Worm (Caenorhabditis elegans) whole organism, L1 larva: ENCODE data around the gene dhs-28.

Experiments used
- ceh-8 ChIP-seq: fragments of 200-800 bp; sonication (Bioruptor generic); optimal IDR thresholded peaks from 2 replicates; lab custom pipeline; 2018; ENCODE audit warnings: mild to moderate bottlenecking, missing genetic modification characterization, moderate library complexity, missing compliant biosample characterization
- fos-1 ChIP-seq: fragments of 150-350 bp; optimal IDR thresholded peaks from 2 replicates; lab custom pipeline; 2014; ENCODE audit warnings: missing biosample characterization, missing genetic modification characterization
- jun-1 ChIP-seq: fragments of 150-350 bp; optimal IDR thresholded peaks from 2 replicates; lab custom pipeline; 2014; ENCODE audit warnings: missing biosample characterization, missing genetic modification reagents, missing genetic modification characterization
- lin-15B ChIP-seq: fragments of 150-350 bp; sonication (generic microtip); optimal IDR thresholded peaks from 3 replicates; lab custom pipeline; 2014; ENCODE audit warnings: missing biosample characterization, missing genetic modification characterization
- lsy-2 ChIP-seq, 2 experiments: fragments of 150-350 bp; optimal IDR thresholded peaks; 2 replicates each; lab custom pipeline; 2014; ENCODE audit warnings: missing biosample characterization in 2 of 2, missing genetic modification characterization in 2 of 2
- mef-2 ChIP-seq: fragments of 150-350 bp; optimal IDR thresholded peaks from 2 replicates; lab custom pipeline; 2014; ENCODE audit warnings: missing biosample characterization, missing genetic modification characterization
- nhr-84 ChIP-seq: sonication (generic microtip); optimal IDR thresholded peaks from 2 replicates; lab custom pipeline; 2017; ENCODE audit warnings: missing biosample characterization, missing genetic modification characterization
- skn-1 ChIP-seq: fragments of 150-350 bp; optimal IDR thresholded peaks from 2 replicates; lab custom pipeline; 2014; ENCODE audit warnings: missing biosample characterization, missing genetic modification characterization
- sox-4 ChIP-seq: sonication (generic microtip); optimal IDR thresholded peaks from 2 replicates; lab custom pipeline; 2016; ENCODE audit warnings: missing genetic modification characterization, missing compliant biosample characterization
- unc-30 ChIP-seq: sonication (generic microtip); optimal IDR thresholded peaks from 2 replicates; lab custom pipeline; 2017; ENCODE audit warnings: missing biosample characterization, missing genetic modification characterization

ce11 chrX:6840670-6841308 is 22.6 kb downstream of the dhs-28 start, which contains the start of the genes glr-6 and asg-2:
- TF ChIP-seq nhr-84 (no peak), skn-1 (peak; percentile 60), lin-15B (peak; percentile 86), lsy-2 (tag; optimal IDR thresholded peaks at IDR 0.05; lab: Kevin White, UChicago) (peak; percentile 79 to 92), ceh-8 (no peak), sox-4 (tag; lab: Kevin White, UChicago) (peak; percentile 21), unc-30 (tag; lab: Kevin White, UChicago) (no peak), jun-1 (peak; percentile 58), fos-1 (tag; lab: Kevin White, UChicago) (peak; percentile 81), mef-2 (tag; lab: Kevin White, UChicago) (no peak)
